Fruit fly (Drosophila melanogaster) S2 (cell line): Measurements from ENCODE around the gene CG11791.

ENCODE experiments used
- CG8478 ChIP-seq: fragments of >200 bp; optimal IDR thresholded peaks from 2 replicates; lab custom pipeline; 2018
- CTCF ChIP-seq, 2 experiments: fragments of >200 bp; optimal IDR thresholded peaks; 2 replicates each; lab custom pipeline; 2018

DNA sequence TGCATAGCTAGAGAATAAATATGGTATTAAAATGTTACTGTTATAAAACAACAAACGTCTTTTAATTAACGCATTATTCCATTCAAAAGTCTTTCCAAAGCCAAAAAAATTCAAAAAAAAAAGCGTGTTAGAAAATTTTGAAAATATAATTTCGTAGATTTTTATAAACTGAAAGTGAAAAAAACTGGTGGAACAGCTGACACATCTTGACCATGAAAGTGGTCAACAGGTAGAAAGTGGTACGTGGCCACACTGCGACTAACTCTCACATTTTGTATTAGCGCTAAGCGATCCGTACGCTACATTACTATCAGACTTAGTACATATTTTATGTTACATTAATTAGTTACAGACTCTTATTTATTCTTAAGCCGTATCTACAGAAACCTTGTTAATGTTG is 21.5 kb downstream of the CG11791 start, which contains the start of gene CG11836:
- TF ChIP-seq CTCF (optimal IDR thresholded peaks at IDR 0.05; lab: Kevin White, UChicago): no peak
- no peak for TF ChIP-seq CG8478 (lab: Kevin White, UChicago)
